Worm (Caenorhabditis elegans) whole organism, young adult: ENCODE data around the gene clec-250.

Experiments used
- F55B11.4 ChIP-seq: sonication (generic microtip); optimal IDR thresholded peaks from 2 replicates; lab custom pipeline; 2016; ENCODE audit warnings: missing compliant biosample characterization, missing genetic modification characterization, borderline replicate concordance; ENCODE audit not compliant: insufficient read depth
- Y95B8A.8 ChIP-seq: fragments of 200-800 bp; sonication (Bioruptor generic); IDR thresholded peaks from 2 replicates; pipeline ENCODE4 v1.3.6; 2022; ENCODE audit warnings: missing genetic modification reagents, missing genetic modification characterization, missing compliant biosample characterization
- ama-1 ChIP-seq, 3 experiments: fragments of 150-350 bp in 1 of 3; sonication (generic microtip) in 2 of 3; optimal IDR thresholded peaks; 2 replicates each; lab custom pipeline; 2014 to 2018; ENCODE audit warnings: missing biosample characterization in 2 of 3, missing genetic modification characterization in 2 of 3, missing genetic modification reagents in 2 of 3
- athp-1 ChIP-seq: sonication (generic microtip); optimal IDR thresholded peaks from 2 replicates; lab custom pipeline; 2017; ENCODE audit warnings: mild to moderate bottlenecking, missing genetic modification characterization, missing compliant biosample characterization
- attf-3 ChIP-seq: fragments of 200-800 bp; sonication (Bioruptor generic); conservative IDR thresholded peaks from 2 replicates; pipeline ENCODE4 v1.3.6; 2022; ENCODE audit warnings: missing genetic modification reagents, missing genetic modification characterization, missing compliant biosample characterization
- ceh-58 ChIP-seq: fragments of 200-800 bp; sonication (Bioruptor generic); IDR thresholded peaks from 2 replicates; pipeline ENCODE4 v1.3.6; 2022; ENCODE audit warnings: missing genetic modification characterization, missing compliant biosample characterization
- dpff-1 ChIP-seq: sonication (generic microtip); optimal IDR thresholded peaks from 2 replicates; lab custom pipeline; 2017; ENCODE audit warnings: mild to moderate bottlenecking, missing genetic modification characterization, missing compliant biosample characterization
- hsf-1 ChIP-seq: fragments of 200-800 bp; sonication (Bioruptor generic); IDR thresholded peaks from 2 replicates; pipeline ENCODE4 v1.3.6; 2022; ENCODE audit warnings: missing genetic modification reagents, missing genetic modification characterization, missing compliant biosample characterization
- madf-3 ChIP-seq: fragments of 200-800 bp; sonication (Bioruptor generic); IDR thresholded peaks from 2 replicates; pipeline ENCODE4 v1.3.6; 2022; ENCODE audit warnings: missing genetic modification reagents, missing genetic modification characterization, missing compliant biosample characterization
- nhr-80 ChIP-seq: sonication (generic microtip); optimal IDR thresholded peaks from 2 replicates; lab custom pipeline; 2016; ENCODE audit warnings: missing genetic modification characterization, missing compliant biosample characterization
- unc-62 ChIP-seq: fragments of 150-350 bp; optimal IDR thresholded peaks from 2 replicates; lab custom pipeline; 2014; ENCODE audit warnings: missing biosample characterization, missing genetic modification reagents, missing genetic modification characterization

- peak; percentile 86; the same call in 1 of the 2 replicates for TF ChIP-seq ceh-58 (GFP tag; lab: Robert Waterston, UW)
- TF ChIP-seq nhr-80 (tag; lab: Kevin White, UChicago) = no peak
- TF ChIP-seq dpff-1 (tag; lab: Kevin White, UChicago) = no peak
- no peak for TF ChIP-seq attf-3 (GFP tag; lab: Robert Waterston, UW)
- TF ChIP-seq unc-62 = no peak
- no peak for TF ChIP-seq madf-3 (GFP tag; lab: Robert Waterston, UW)
- no peak for TF ChIP-seq F55B11.4
- TF ChIP-seq ama-1 (optimal IDR thresholded peaks at IDR 0.05; lab: Kevin White, UChicago) = no peak
- TF ChIP-seq ama-1 (GFP tag; optimal IDR thresholded peaks at IDR 0.05; lab: Kevin White, UChicago) = no peak
- no peak for TF ChIP-seq Y95B8A.8 (GFP tag; lab: Robert Waterston, UW)
- TF ChIP-seq hsf-1 = no peak
- TF ChIP-seq athp-1 (tag; lab: Kevin White, UChicago) = no peak
These were observed 31.9 kb downstream of the clec-250 start for ce11 chrV:18710045-18710490.
